Worm (Caenorhabditis elegans) whole organism, L1 larva: ENCODE data around the gene rpl-39.
A peak's percentile ranks its signal among the peaks of the same experiment; 100 is the strongest.

Experiments
- C04F5.9 ChIP-seq: sonication (generic microtip); optimal IDR thresholded peaks from 2 replicates; lab custom pipeline; 2016; ENCODE audit warnings: missing genetic modification characterization, missing compliant biosample characterization
- C16A3.4 ChIP-seq: fragments of 150-350 bp; optimal IDR thresholded peaks from 2 replicates; lab custom pipeline; 2014; ENCODE audit warnings: missing biosample characterization, missing genetic modification characterization
- C34B4.2 ChIP-seq: sonication (generic microtip); optimal IDR thresholded peaks from 2 replicates; lab custom pipeline; 2017; ENCODE audit warnings: mild to moderate bottlenecking, missing genetic modification characterization, missing compliant biosample characterization
- Y116A8C.19 ChIP-seq: sonication (generic microtip); optimal IDR thresholded peaks from 2 replicates; lab custom pipeline; 2016; ENCODE audit warnings: missing compliant biosample characterization, missing genetic modification characterization, borderline replicate concordance
- blmp-1 ChIP-seq: fragments of 150-350 bp; optimal IDR thresholded peaks from 2 replicates; lab custom pipeline; 2014; ENCODE audit warnings: missing biosample characterization, missing genetic modification characterization
- ceh-82 ChIP-seq, 3 experiments: fragments of 150-350 bp in 1 of 3; sonication (generic microtip) in 2 of 3; optimal IDR thresholded peaks; 2 replicates each; lab custom pipeline; 2014 to 2017; ENCODE audit warnings: missing biosample characterization in 3 of 3, missing genetic modification characterization in 3 of 3
- ceh-88 ChIP-seq: fragments of 200-800 bp; sonication (Bioruptor generic); IDR thresholded peaks from 2 replicates; pipeline ENCODE4 v1.3.6; 2022; ENCODE audit warnings: missing genetic modification characterization, missing compliant biosample characterization
- dpl-1 ChIP-seq, 3 experiments: fragments of 150-350 bp in 2 of 3; sonication (generic microtip) in 1 of 3; optimal IDR thresholded peaks; 2 replicates each; lab custom pipeline; 2014 to 2017; ENCODE audit warnings: missing biosample characterization in 3 of 3, missing genetic modification characterization in 3 of 3, missing genetic modification reagents in 3 of 3
- efl-1 ChIP-seq, 4 experiments: fragments of 150-350 bp; optimal IDR thresholded peaks in 3 of 4; peaks in 1 of 4; 1 replicate in 1 of 4; 2 replicates in 3 of 4; lab custom pipeline; 2014; ENCODE audit warnings: missing biosample characterization in 2 of 4, missing genetic modification characterization in 2 of 4, missing genetic modification reagents in 2 of 4
- egl-13 ChIP-seq: sonication (generic microtip); optimal IDR thresholded peaks from 2 replicates; lab custom pipeline; 2016; ENCODE audit warnings: missing genotype, missing genetic modification reagents, missing genetic modification characterization, missing compliant biosample characterization
- elt-2 ChIP-seq: sonication (generic microtip); optimal IDR thresholded peaks from 2 replicates; lab custom pipeline; 2016; ENCODE audit warnings: missing genetic modification characterization, mild to moderate bottlenecking, inconsistent platforms, missing compliant biosample characterization, missing genetic modification reagents
- elt-3 ChIP-seq, 6 experiments: fragments of 150-350 bp in 1 of 6; sonication (generic microtip); optimal IDR thresholded peaks; 2 replicates each; lab custom pipeline; 2017 to 2018; ENCODE audit warnings: missing biosample characterization in 6 of 6, missing genetic modification characterization in 6 of 6, inconsistent platforms in 1 of 6
- ets-5 ChIP-seq: fragments of 200-800 bp; sonication (Bioruptor generic); IDR thresholded peaks from 2 replicates; pipeline ENCODE4 v1.3.6; 2022; ENCODE audit warnings: missing genetic modification characterization, missing compliant biosample characterization
- fkh-10 ChIP-seq: sonication (generic microtip); optimal IDR thresholded peaks from 2 replicates; lab custom pipeline; 2017; ENCODE audit warnings: missing biosample characterization, missing genetic modification reagents, missing genetic modification characterization
- fkh-8 ChIP-seq: sonication (generic microtip); optimal IDR thresholded peaks from 2 replicates; lab custom pipeline; 2016; ENCODE audit warnings: mild to moderate bottlenecking, missing genetic modification characterization, missing compliant biosample characterization
- fos-1 ChIP-seq: fragments of 150-350 bp; optimal IDR thresholded peaks from 2 replicates; lab custom pipeline; 2014; ENCODE audit warnings: missing biosample characterization, missing genetic modification characterization
- grh-1 ChIP-seq: fragments of 200-800 bp; sonication (Bioruptor generic); IDR thresholded peaks from 2 replicates; pipeline ENCODE4 v1.3.6; 2022; ENCODE audit warnings: missing genetic modification reagents, missing genetic modification characterization, missing compliant biosample characterization
- hlh-17 ChIP-seq: fragments of 200-800 bp; sonication (Bioruptor generic); optimal IDR thresholded peaks from 2 replicates; lab custom pipeline; 2018; ENCODE audit warnings: missing genetic modification characterization, mild to moderate bottlenecking, missing compliant biosample characterization, moderate library complexity, borderline replicate concordance
- hlh-4 ChIP-seq: sonication (generic microtip); optimal IDR thresholded peaks from 2 replicates; lab custom pipeline; 2016; ENCODE audit warnings: mild to moderate bottlenecking, missing genetic modification characterization, missing compliant biosample characterization
- irx-1 ChIP-seq: sonication (generic microtip); optimal IDR thresholded peaks from 2 replicates; lab custom pipeline; 2016; ENCODE audit warnings: missing genetic modification characterization, missing compliant biosample characterization
- isw-1 ChIP-seq: fragments of 200-800 bp; sonication (Bioruptor generic); IDR thresholded peaks from 2 replicates; pipeline ENCODE4 v1.3.6; 2022; ENCODE audit warnings: missing genetic modification characterization, missing compliant biosample characterization
- lin-13 ChIP-seq: fragments of 150-350 bp; optimal IDR thresholded peaks from 2 replicates; lab custom pipeline; 2014; ENCODE audit warnings: missing biosample characterization, missing genetic modification reagents, missing genetic modification characterization
- lin-14 ChIP-seq: fragments of 200-800 bp; sonication (Bioruptor generic); optimal IDR thresholded peaks from 2 replicates; lab custom pipeline; 2018; ENCODE audit warnings: mild to moderate bottlenecking, missing genetic modification characterization, moderate library complexity, missing compliant biosample characterization
- lin-35 ChIP-seq, 2 experiments: fragments of 150-350 bp; optimal IDR thresholded peaks; 2 replicates each; lab custom pipeline; 2014; ENCODE audit warnings: missing biosample characterization in 2 of 2, missing genetic modification characterization in 2 of 2, missing genetic modification reagents in 2 of 2
- lir-3 ChIP-seq: sonication (generic microtip); optimal IDR thresholded peaks from 2 replicates; lab custom pipeline; 2016; ENCODE audit warnings: mild to moderate bottlenecking, missing genetic modification characterization, moderate library complexity, missing compliant biosample characterization; ENCODE audit not compliant: poor library complexity
- lsy-2 ChIP-seq, 2 experiments: fragments of 150-350 bp; optimal IDR thresholded peaks; 2 replicates each; lab custom pipeline; 2014; ENCODE audit warnings: missing biosample characterization in 2 of 2, missing genetic modification characterization in 2 of 2
- mab-9 ChIP-seq: fragments of 200-800 bp; sonication (Bioruptor generic); IDR thresholded peaks from 2 replicates; pipeline ENCODE4 v1.3.6; 2022; ENCODE audit warnings: missing genetic modification reagents, missing genetic modification characterization, missing compliant biosample characterization
- mdl-1 ChIP-seq, 2 experiments: fragments of 150-350 bp; optimal IDR thresholded peaks; 2 replicates each; lab custom pipeline; 2014 to 2017; ENCODE audit warnings: missing biosample characterization in 2 of 2, missing genetic modification characterization in 2 of 2, inconsistent platforms in 1 of 2
- mef-2 ChIP-seq: fragments of 150-350 bp; optimal IDR thresholded peaks from 2 replicates; lab custom pipeline; 2014; ENCODE audit warnings: missing biosample characterization, missing genetic modification characterization
- mep-1 ChIP-seq: fragments of 150-350 bp; optimal IDR thresholded peaks from 2 replicates; lab custom pipeline; 2014; ENCODE audit warnings: missing biosample characterization, missing genetic modification characterization
- nhr-19 ChIP-seq: fragments of 200-800 bp; sonication (Bioruptor generic); conservative IDR thresholded peaks from 2 replicates; pipeline ENCODE4 v1.3.6; 2022; ENCODE audit warnings: missing genetic modification characterization, missing compliant biosample characterization
- nhr-20 ChIP-seq: sonication (generic microtip); optimal IDR thresholded peaks from 2 replicates; lab custom pipeline; 2016; ENCODE audit warnings: mild to moderate bottlenecking, missing genetic modification characterization, missing compliant biosample characterization
- nhr-47 ChIP-seq: sonication (generic microtip); optimal IDR thresholded peaks from 2 replicates; lab custom pipeline; 2016; ENCODE audit warnings: mild to moderate bottlenecking, missing genetic modification characterization, moderate library complexity, missing compliant biosample characterization
- nhr-71 ChIP-seq: sonication (generic microtip); optimal IDR thresholded peaks from 2 replicates; lab custom pipeline; 2016; ENCODE audit warnings: mild to moderate bottlenecking, missing genetic modification characterization, moderate library complexity, missing compliant biosample characterization
- nhr-85 ChIP-seq: sonication (generic microtip); peaks from one replicate; lab custom pipeline; 2016; ENCODE audit warnings: missing genetic modification characterization, inconsistent platforms, missing compliant biosample characterization
- rnt-1 ChIP-seq: sonication (generic microtip); optimal IDR thresholded peaks from 2 replicates; lab custom pipeline; 2016; ENCODE audit warnings: mild to moderate bottlenecking, missing genetic modification characterization, moderate library complexity, missing compliant biosample characterization
- snpc-4 ChIP-seq: fragments of 150-350 bp; optimal IDR thresholded peaks from 2 replicates; lab custom pipeline; 2014; ENCODE audit warnings: missing biosample characterization, missing genetic modification characterization
- snu-23 ChIP-seq: sonication (generic microtip); optimal IDR thresholded peaks from 2 replicates; lab custom pipeline; 2016; ENCODE audit warnings: missing genetic modification characterization, missing compliant biosample characterization
- swsn-7 ChIP-seq: sonication (generic microtip); optimal IDR thresholded peaks from 2 replicates; lab custom pipeline; 2016; ENCODE audit warnings: missing genetic modification characterization, missing compliant biosample characterization
- tbx-2 ChIP-seq: sonication (generic microtip); optimal IDR thresholded peaks from 2 replicates; lab custom pipeline; 2016; ENCODE audit warnings: missing genetic modification characterization, missing compliant biosample characterization
- unc-130 ChIP-seq: fragments of 150-350 bp; optimal IDR thresholded peaks from 2 replicates; lab custom pipeline; 2017; ENCODE audit warnings: missing biosample characterization, missing genetic modification characterization, inconsistent platforms
- vab-15 ChIP-seq: sonication (generic microtip); optimal IDR thresholded peaks from 2 replicates; lab custom pipeline; 2017; ENCODE audit warnings: missing genotype, mild to moderate bottlenecking, missing genetic modification characterization, missing compliant biosample characterization
- xbp-1 ChIP-seq: sonication (generic microtip); optimal IDR thresholded peaks from 2 replicates; lab custom pipeline; 2016; ENCODE audit warnings: missing genetic modification characterization, missing compliant biosample characterization
- zag-1 ChIP-seq: fragments of 150-350 bp; optimal IDR thresholded peaks from 2 replicates; lab custom pipeline; 2014; ENCODE audit warnings: missing biosample characterization, missing genetic modification characterization

Gene rpl-39

ce11 chrV:7759270-7759669, 16.6 kb downstream of the rpl-39 start:
- TF ChIP-seq nhr-47 (tag; lab: Kevin White, UChicago) = peak; percentile 46
- TF ChIP-seq dpl-1 (GFP tag; optimal IDR thresholded peaks at IDR 0.05; lab: Kevin White, UChicago) = peak; percentile 31 to 59 (median 53)
- TF ChIP-seq ceh-88 = peak; percentile 49; the same call in 1 of the 2 replicates
- no peak for TF ChIP-seq ets-5
- TF ChIP-seq snu-23 (GFP tag; lab: Kevin White, UChicago) = peak; percentile 89
- TF ChIP-seq lin-14 (GFP tag; lab: Kevin White, UChicago) = peak; percentile 97
- peak; percentile 83 for TF ChIP-seq blmp-1 (tag; lab: Kevin White, UChicago)
- peak; percentile 50 to 72 for TF ChIP-seq lin-35 (GFP tag; optimal IDR thresholded peaks at IDR 0.05; lab: Kevin White, UChicago)
- TF ChIP-seq fos-1 = peak; percentile 49
- peak; percentile 44 for TF ChIP-seq unc-130
- peak; percentile 24 for TF ChIP-seq fkh-10 (GFP tag; lab: Kevin White, UChicago)
- peak; percentile 72 for TF ChIP-seq vab-15 (tag; lab: Kevin White, UChicago)
- peak; percentile 84 for TF ChIP-seq nhr-20
- TF ChIP-seq elt-3 (tag; optimal IDR thresholded peaks at IDR 0.05; lab: Kevin White, UChicago) = peak in 3 of 6 experiments; percentile 7 to 61 (median 26)
- TF ChIP-seq Y116A8C.19 (tag; lab: Kevin White, UChicago) = no peak
- peak; percentile 18 for TF ChIP-seq egl-13
- peak; percentile 61 for TF ChIP-seq rnt-1 (tag; lab: Kevin White, UChicago)
- TF ChIP-seq lin-13 (GFP tag; lab: Kevin White, UChicago) = peak; percentile 45
- peak; percentile 72 for TF ChIP-seq mep-1
- TF ChIP-seq nhr-85 (tag; lab: Kevin White, UChicago) = peak; percentile 91
- peak; percentile 44 to 75 for TF ChIP-seq lsy-2 (tag; optimal IDR thresholded peaks at IDR 0.05; lab: Kevin White, UChicago)
- no peak for TF ChIP-seq hlh-17 (GFP tag; lab: Kevin White, UChicago)
- no peak for TF ChIP-seq grh-1 (GFP tag; lab: Robert Waterston, UW)
- TF ChIP-seq fkh-8 (tag; lab: Kevin White, UChicago) = no peak
- no peak for TF ChIP-seq C04F5.9 (tag; lab: Kevin White, UChicago)
- TF ChIP-seq snpc-4 (tag; lab: Kevin White, UChicago) = no peak
- peak; percentile 53 for TF ChIP-seq irx-1
- no peak for TF ChIP-seq hlh-4
- peak; percentile 19; the same call in 1 of the 2 replicates for TF ChIP-seq isw-1 (GFP tag; lab: Robert Waterston, UW)
- peak; percentile 56 for TF ChIP-seq lir-3 (tag; lab: Kevin White, UChicago)
- no peak; the same call in 1 of the 2 replicates for TF ChIP-seq mab-9 (GFP tag; lab: Robert Waterston, UW)
- TF ChIP-seq nhr-19 (GFP tag; lab: Robert Waterston, UW) = peak; percentile 58
- peak; percentile 16 for TF ChIP-seq mef-2
- TF ChIP-seq ceh-82 (tag; optimal IDR thresholded peaks at IDR 0.05; lab: Kevin White, UChicago) = peak in 1 of 3 experiments; percentile 57
- TF ChIP-seq nhr-71 = peak; percentile 86
- peak; percentile 13 for TF ChIP-seq zag-1 (tag; lab: Kevin White, UChicago)
- TF ChIP-seq efl-1 (optimal IDR thresholded peaks at IDR 0.05; lab: Kevin White, UChicago) = peak; percentile 49 to 61
- TF ChIP-seq efl-1 (GFP tag; optimal IDR thresholded peaks at IDR 0.05 in 1 of 2; lab: Kevin White, UChicago) = peak; percentile 34 to 93
- TF ChIP-seq mdl-1 (tag; optimal IDR thresholded peaks at IDR 0.05; lab: Kevin White, UChicago) = peak in 1 of 2 experiments; percentile 73
- peak; percentile 20 for TF ChIP-seq C16A3.4 (tag; lab: Kevin White, UChicago)
- TF ChIP-seq swsn-7 = peak; percentile 39
- peak; percentile 45 for TF ChIP-seq xbp-1 (tag; lab: Kevin White, UChicago)
- peak; percentile 56 for TF ChIP-seq tbx-2

ce11 chrV:7755991-7756390, 19.9 kb downstream of the rpl-39 start:
- TF ChIP-seq elt-2 (tag; lab: Kevin White, UChicago) (peak; percentile 38), C34B4.2 (no peak)
